Worm (Caenorhabditis elegans): ENCODE data around the gene mltn-12.
A peak's percentile ranks its signal among the peaks of the same experiment; 100 is the strongest.

mltn-12 gene

ce11 chrIV:9021245-9021779 is 28.4 kb downstream of the mltn-12 start:
- TF ChIP-seq pha-4 (tag; optimal IDR thresholded peaks at IDR 0.05) (peak; percentile 36), nhr-43 (tag; optimal IDR thresholded peaks at IDR 0.05; ENCODE audit: poor library complexity, severe bottlenecking) (no peak), eor-1 (tag; optimal IDR thresholded peaks at IDR 0.05) (no peak)

ce11 chrIV:9032550-9032949 is 39.7 kb downstream of the mltn-12 start, which contains the start of gene C53D6.6:
Gene C53D6.6 (minus strand): TSS chrIV:9032667.
- TF ChIP-seq elt-1 (tag; optimal IDR thresholded peaks at IDR 0.05): no peak
- TF ChIP-seq nhr-67 (tag; optimal IDR thresholded peaks at IDR 0.05): no peak
- TF ChIP-seq ztf-4 (tag; optimal IDR thresholded peaks at IDR 0.05): no peak
- no peak for TF ChIP-seq ceh-82 (tag; optimal IDR thresholded peaks at IDR 0.05)
- no peak for TF ChIP-seq jun-1 (tag; optimal IDR thresholded peaks at IDR 0.05)
- TF ChIP-seq nhr-23 (tag; optimal IDR thresholded peaks at IDR 0.05): no peak
- no peak for TF ChIP-seq nhr-237 (tag; optimal IDR thresholded peaks at IDR 0.05)
- TF ChIP-seq tbx-2 (tag; optimal IDR thresholded peaks at IDR 0.05): no peak
- no peak for TF ChIP-seq ceh-28 (tag; optimal IDR thresholded peaks at IDR 0.05)
- TF ChIP-seq snpc-4 (tag; optimal IDR thresholded peaks at IDR 0.05): no peak
- no peak for TF ChIP-seq mml-1 (tag; optimal IDR thresholded peaks at IDR 0.05)
- peak; percentile 50 for TF ChIP-seq nfya-1 (tag; optimal IDR thresholded peaks at IDR 0.05; ENCODE audit: insufficient read depth)
- no peak for TF ChIP-seq nhr-12 (tag; optimal IDR thresholded peaks at IDR 0.05)
- TF ChIP-seq pha-4 (tag; optimal IDR thresholded peaks at IDR 0.05): peak; percentile 90
- TF ChIP-seq fos-1 (tag; optimal IDR thresholded peaks at IDR 0.05): no peak

- TF ChIP-seq aly-2 (tag; optimal IDR thresholded peaks at IDR 0.05) (no peak), pqm-1 (tag; optimal IDR thresholded peaks at IDR 0.05) (no peak)
These were observed 41.5 kb downstream of the mltn-12 start, which contains the start of gene C53D6.10 for ce11 chrIV:9034340-9034739. Gene C53D6.10 (minus strand): TSS chrIV:9034440.

DNA sequence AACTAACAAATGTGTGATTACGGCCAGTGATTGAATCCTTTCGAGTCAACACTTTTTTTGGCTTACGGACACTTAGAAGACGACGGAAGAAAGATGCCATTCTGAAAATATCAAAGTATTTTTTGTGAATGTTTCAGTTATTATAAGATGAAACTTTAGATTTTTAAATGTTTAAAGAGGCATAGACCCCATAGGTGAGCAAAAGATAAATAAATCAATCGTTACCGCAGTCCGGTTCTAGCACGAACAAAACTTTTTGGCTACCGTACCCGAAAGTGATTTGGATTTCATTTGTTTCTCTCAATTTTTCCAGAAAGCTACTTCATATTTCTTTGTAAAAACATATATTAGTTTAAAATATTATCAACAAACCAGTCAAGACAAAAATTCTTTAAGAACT is 44.2 kb downstream of the mltn-12 start, which contains the start of gene C53D6.7:
TSS of gene C53D6.7 (minus strand) at position 101 of the 400 bp plus-strand sequence.
- TF ChIP-seq R02D3.7 (tag; optimal IDR thresholded peaks at IDR 0.05): no peak

DNA sequence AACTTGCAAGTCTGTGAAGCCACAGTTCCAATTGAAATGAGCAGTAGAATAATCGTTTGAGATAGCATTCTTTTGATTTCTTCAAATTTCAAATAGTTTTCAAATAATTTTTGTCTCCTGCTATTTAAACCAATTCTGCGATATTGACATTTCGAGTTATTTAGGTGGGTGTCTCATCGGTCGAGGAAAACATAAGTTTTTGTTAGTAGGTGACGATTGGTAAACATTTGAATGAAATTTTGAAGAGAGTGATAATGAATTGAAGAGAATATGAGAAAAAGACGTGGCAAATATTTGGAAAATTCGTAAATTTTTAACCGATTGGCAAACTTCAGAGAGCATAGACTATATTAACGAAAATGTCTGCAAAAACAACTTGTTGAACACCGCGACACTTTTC is 47.5 kb downstream of the mltn-12 start, which contains the start of gene Y73F4A.3:
TSS of gene Y73F4A.3 (minus strand) at position 101 of the 400 bp plus-strand sequence.
- TF ChIP-seq nfya-1 (tag; optimal IDR thresholded peaks at IDR 0.05; ENCODE audit: insufficient read depth) (no peak), nhr-76 (tag; optimal IDR thresholded peaks at IDR 0.05) (no peak), ztf-11 (tag; optimal IDR thresholded peaks at IDR 0.05) (no peak), snpc-4 (tag; optimal IDR thresholded peaks at IDR 0.05) (no peak), pha-4 (tag; optimal IDR thresholded peaks at IDR 0.05) (peak; percentile 62), R02D3.7 (tag; optimal IDR thresholded peaks at IDR 0.05) (no peak), ceh-16 (tag; optimal IDR thresholded peaks at IDR 0.05) (no peak)

ce11 chrIV:9043224-9043623 is 50.3 kb downstream of the mltn-12 start, which contains the start of gene Y73F4A.2:
Gene Y73F4A.2 (minus strand): TSS chrIV:9043347.
- TF ChIP-seq lsy-12 (tag; optimal IDR thresholded peaks at IDR 0.05): no peak
- no peak for TF ChIP-seq zag-1 (tag; optimal IDR thresholded peaks at IDR 0.05)
- peak; percentile 86 for TF ChIP-seq pha-4 (tag; optimal IDR thresholded peaks at IDR 0.05)
- no peak for TF ChIP-seq ceh-9 (tag; optimal IDR thresholded peaks at IDR 0.05)

- no peak for TF ChIP-seq ama-1 (optimal IDR thresholded peaks at IDR 0.05)
- no peak for TF ChIP-seq nhr-67 (tag; optimal IDR thresholded peaks at IDR 0.05)
- TF ChIP-seq mml-1 (tag; optimal IDR thresholded peaks at IDR 0.05): no peak
- no peak for TF ChIP-seq ztf-11 (tag; optimal IDR thresholded peaks at IDR 0.05)
- TF ChIP-seq ceh-16 (tag; optimal IDR thresholded peaks at IDR 0.05): no peak
- TF ChIP-seq skn-1 (tag; optimal IDR thresholded peaks at IDR 0.05): no peak
- TF ChIP-seq unc-62 (GFP tag; optimal IDR thresholded peaks at IDR 0.05): no peak
- TF ChIP-seq daf-12 (tag; optimal IDR thresholded peaks at IDR 0.05): no peak
These were observed 52.4 kb downstream of the mltn-12 start, which contains the start of gene Y73F4A.1 for ce11 chrIV:9045252-9045651. Gene Y73F4A.1 (minus strand): TSS chrIV:9045352.
